Fruit fly (Drosophila melanogaster): ENCODE data around the gene Mitofilin.

Gene Mitofilin

dm6 chr3R:22023041-22023626, at the start of gene Mitofilin, which contains the start of gene mRpL35:
Gene Mitofilin, minus strand, starts transcription at chr3R:22023335.
Gene mRpL35, plus strand, starts transcription at chr3R:22023527.
- TF ChIP-seq CG9727 (GFP tag; optimal IDR thresholded peaks at IDR 0.05) (peak; percentile 37), CG14965 (GFP tag; optimal IDR thresholded peaks at IDR 0.05; ENCODE audit: borderline replicate concordance) (no peak), ERR (GFP tag; optimal IDR thresholded peaks at IDR 0.05) (no peak), CG17612 (GFP tag; IDR thresholded peaks at IDR 0.05) (no peak), chn (GFP tag; optimal IDR thresholded peaks at IDR 0.05) (peak; percentile 33), Antp (GFP tag; optimal IDR thresholded peaks at IDR 0.05) (peak; percentile 71), NC2α (GFP tag; optimal IDR thresholded peaks at IDR 0.05) (no peak), Six4 (GFP tag; optimal IDR thresholded peaks at IDR 0.05) (peak; percentile 5), CG10366 (GFP tag; IDR thresholded peaks at IDR 0.05) (no peak), stc (GFP tag; IDR thresholded peaks at IDR 0.05) (no peak), HmgZ (tag; optimal IDR thresholded peaks at IDR 0.05) (peak; percentile 9), CG12236 (GFP tag; optimal IDR thresholded peaks at IDR 0.05) (peak; percentile 24), Myb (GFP tag; optimal IDR thresholded peaks at IDR 0.05) (peak; percentile 34), CG8290 (GFP tag; optimal IDR thresholded peaks at IDR 0.05) (peak; percentile 55), CG8290 (tag; optimal IDR thresholded peaks at IDR 0.05) (peak in 1 of 2 experiments; percentile 48), CG2875 (GFP tag; optimal IDR thresholded peaks at IDR 0.05) (no peak), yki (optimal IDR thresholded peaks at IDR 0.05) (peak; percentile 84), CG3163 (GFP tag; optimal IDR thresholded peaks at IDR 0.05) (peak; percentile 10), kni (GFP tag; optimal IDR thresholded peaks at IDR 0.05) (peak; percentile 2), CG3281 (GFP tag; optimal IDR thresholded peaks at IDR 0.05) (peak; percentile 23), onecut (GFP tag; IDR thresholded peaks at IDR 0.05) (peak; percentile 3; the same call in 1 of the 2 replicates), Ptx1 (GFP tag; IDR thresholded peaks at IDR 0.05) (0 out of 2 replicates have a peak, but pooled peaks have one; percentile 36), CG6813 (GFP tag; optimal IDR thresholded peaks at IDR 0.05) (no peak), Adf1 (GFP tag; IDR thresholded peaks at IDR 0.05) (no peak), CG17186 (GFP tag; optimal IDR thresholded peaks at IDR 0.05) (peak; percentile 2), Trl (optimal IDR thresholded peaks at IDR 0.05) (no peak), Trl (GFP tag; optimal IDR thresholded peaks at IDR 0.05) (peak; percentile 41), CG12744 (GFP tag; optimal IDR thresholded peaks at IDR 0.05) (no peak), CG16813 (GFP tag; IDR thresholded peaks at IDR 0.05; ENCODE audit: partially characterized antibody) (peak; percentile 78), sob (GFP tag; IDR thresholded peaks at IDR 0.05) (no peak), bcd (GFP tag; optimal IDR thresholded peaks at IDR 0.05) (peak; percentile 69), CG18011 (GFP tag; optimal IDR thresholded peaks at IDR 0.05) (peak; percentile 64), trem (tag; optimal IDR thresholded peaks at IDR 0.05) (peak; percentile 6), Hsf (GFP tag; optimal IDR thresholded peaks at IDR 0.05) (peak; percentile 44), CG13775 (GFP tag; optimal IDR thresholded peaks at IDR 0.05) (peak; percentile 27), Camta (GFP tag; optimal IDR thresholded peaks at IDR 0.05) (peak; percentile 23), sr (GFP tag; IDR thresholded peaks at IDR 0.05) (peak; percentile 34; the same call in 1 of the 3 replicates), CG10979 (tag; optimal IDR thresholded peaks at IDR 0.05) (no peak), CG14710 (tag; optimal IDR thresholded peaks at IDR 0.05) (peak; percentile 64), HLH4C (GFP tag; IDR thresholded peaks at IDR 0.05; ENCODE audit: partially characterized antibody) (peak; percentile 33; the same call in 1 of the 3 replicates), kay (GFP tag; optimal IDR thresholded peaks at IDR 0.05) (peak; percentile 19), CG12155 (GFP tag; optimal IDR thresholded peaks at IDR 0.05) (peak; percentile 50), Sry-β (GFP tag; optimal IDR thresholded peaks at IDR 0.05) (peak; percentile 49), vfl (GFP tag; optimal IDR thresholded peaks at IDR 0.05) (peak; percentile 19), tx (GFP tag; optimal IDR thresholded peaks at IDR 0.05) (peak; percentile 55), H15 (GFP tag; IDR thresholded peaks at IDR 0.05) (0 out of 3 replicates have a peak, but pooled peaks have one; percentile 7), YL-1 (GFP tag; optimal IDR thresholded peaks at IDR 0.05) (peak; percentile 63), CG1233 (GFP tag; optimal IDR thresholded peaks at IDR 0.05) (peak; percentile 24), CG14860 (GFP tag; IDR thresholded peaks at IDR 0.05; ENCODE audit: partially characterized antibody) (peak; percentile 42; the same call in 1 of the 3 replicates), grn (GFP tag; optimal IDR thresholded peaks at IDR 0.05) (peak; percentile 48), Opbp (GFP tag; IDR thresholded peaks at IDR 0.05; ENCODE audit: partially characterized antibody) (peak; percentile 26; the same call in 2 of the 3 replicates)

Measured in whole organism, embryonic.